Worm (Caenorhabditis elegans) whole organism, L3 larva: Measurements from ENCODE around the gene Y57G11C.52.

Experiments
- R02D3.7 ChIP-seq: fragments of 150-350 bp; optimal IDR thresholded peaks from 2 replicates; lab custom pipeline; 2014; ENCODE audit warnings: missing biosample characterization, missing genetic modification characterization
- ZK546.5 ChIP-seq: sonication (generic microtip); optimal IDR thresholded peaks from 2 replicates; lab custom pipeline; 2017; ENCODE audit warnings: missing biosample characterization, missing genetic modification characterization
- aly-2 ChIP-seq: fragments of 150-350 bp; optimal IDR thresholded peaks from 2 replicates; lab custom pipeline; 2014; ENCODE audit warnings: missing biosample characterization, missing genetic modification characterization
- ama-1 ChIP-seq: fragments of 150-350 bp; optimal IDR thresholded peaks from 2 replicates; lab custom pipeline; 2018
- ceh-16 ChIP-seq: sonication (generic microtip); optimal IDR thresholded peaks from 2 replicates; lab custom pipeline; 2017; ENCODE audit warnings: missing biosample characterization, missing genetic modification characterization
- ceh-28 ChIP-seq: fragments of 150-350 bp; optimal IDR thresholded peaks from 2 replicates; lab custom pipeline; 2014; ENCODE audit warnings: missing biosample characterization, missing genetic modification reagents, missing genetic modification characterization
- ceh-82 ChIP-seq: fragments of 150-350 bp; optimal IDR thresholded peaks from 2 replicates; lab custom pipeline; 2014; ENCODE audit warnings: missing biosample characterization, missing genetic modification characterization
- ceh-9 ChIP-seq: sonication (generic microtip); optimal IDR thresholded peaks from 2 replicates; lab custom pipeline; 2018; ENCODE audit warnings: missing biosample characterization, missing genetic modification characterization
- daf-12 ChIP-seq: fragments of 150-350 bp; optimal IDR thresholded peaks from 2 replicates; lab custom pipeline; 2014; ENCODE audit warnings: missing biosample characterization, missing genetic modification reagents, missing genetic modification characterization
- egl-27 ChIP-seq: sonication (generic microtip); optimal IDR thresholded peaks from 4 replicates; lab custom pipeline; 2017; ENCODE audit warnings: missing biosample characterization, missing genetic modification reagents, missing genetic modification characterization
- egl-5 ChIP-seq: fragments of 150-350 bp; optimal IDR thresholded peaks from 2 replicates; lab custom pipeline; 2017; ENCODE audit warnings: missing biosample characterization, missing genetic modification reagents, missing genetic modification characterization, inconsistent platforms
- elt-1 ChIP-seq: fragments of 150-350 bp; optimal IDR thresholded peaks from 2 replicates; lab custom pipeline; 2014; ENCODE audit warnings: missing biosample characterization, missing genetic modification characterization
- elt-2 ChIP-seq: sonication (generic microtip); optimal IDR thresholded peaks from 2 replicates; lab custom pipeline; 2016; ENCODE audit warnings: missing genetic modification reagents, mild to moderate bottlenecking, missing genetic modification characterization, missing compliant biosample characterization
- elt-3 ChIP-seq, 3 experiments: fragments of 150-350 bp in 1 of 3; sonication (generic microtip) in 2 of 3; optimal IDR thresholded peaks; 2 replicates in 2 of 3; 4 replicates in 1 of 3; lab custom pipeline; 2014 to 2017; ENCODE audit warnings: missing biosample characterization in 3 of 3, missing genetic modification characterization in 3 of 3
- eor-1 ChIP-seq, 2 experiments: fragments of 150-350 bp; optimal IDR thresholded peaks; 2 replicates each; lab custom pipeline; 2014 to 2018; ENCODE audit warnings: missing biosample characterization in 2 of 2, missing genetic modification characterization in 2 of 2
- fkh-10 ChIP-seq: sonication (generic microtip); optimal IDR thresholded peaks from 2 replicates; lab custom pipeline; 2017; ENCODE audit warnings: missing biosample characterization, missing genetic modification reagents, missing genetic modification characterization
- fkh-2 ChIP-seq: fragments of 150-350 bp; optimal IDR thresholded peaks from 2 replicates; lab custom pipeline; 2014; ENCODE audit warnings: missing biosample characterization, missing genetic modification reagents, missing genetic modification characterization
- fos-1 ChIP-seq: fragments of 150-350 bp; optimal IDR thresholded peaks from 2 replicates; lab custom pipeline; 2014; ENCODE audit warnings: missing biosample characterization, missing genetic modification characterization
- hmg-11 ChIP-seq: sonication (generic microtip); optimal IDR thresholded peaks from 2 replicates; lab custom pipeline; 2016; ENCODE audit warnings: missing genetic modification characterization, missing compliant biosample characterization
- jun-1 ChIP-seq: fragments of 150-350 bp; optimal IDR thresholded peaks from 2 replicates; lab custom pipeline; 2014; ENCODE audit warnings: missing biosample characterization, missing genetic modification reagents, missing genetic modification characterization
- lin-15B ChIP-seq: fragments of 150-350 bp; optimal IDR thresholded peaks from 2 replicates; lab custom pipeline; 2014; ENCODE audit warnings: missing biosample characterization, missing genetic modification characterization
- lin-39 ChIP-seq: fragments of 150-350 bp; optimal IDR thresholded peaks from 2 replicates; lab custom pipeline; 2018; ENCODE audit warnings: missing biosample characterization, missing genetic modification reagents, missing genetic modification characterization
- mdl-1 ChIP-seq: fragments of 150-350 bp; optimal IDR thresholded peaks from 2 replicates; lab custom pipeline; 2014; ENCODE audit warnings: missing biosample characterization, missing genetic modification characterization
- mml-1 ChIP-seq: fragments of 150-350 bp; sonication (generic microtip); optimal IDR thresholded peaks from 3 replicates; lab custom pipeline; 2014; ENCODE audit warnings: missing biosample characterization, missing genetic modification characterization
- nfya-1 ChIP-seq: sonication (generic microtip); optimal IDR thresholded peaks from 2 replicates; lab custom pipeline; 2017; ENCODE audit warnings: missing genetic modification characterization, mild to moderate bottlenecking, missing compliant biosample characterization, antibody characterized with exemption, moderate library complexity; ENCODE audit not compliant: insufficient read depth
- nhr-11 ChIP-seq: fragments of 150-350 bp; optimal IDR thresholded peaks from 2 replicates; lab custom pipeline; 2014; ENCODE audit warnings: missing biosample characterization, missing genetic modification characterization
- nhr-12 ChIP-seq: fragments of 150-350 bp; optimal IDR thresholded peaks from 2 replicates; lab custom pipeline; 2014; ENCODE audit warnings: missing biosample characterization, missing genetic modification characterization
- nhr-23 ChIP-seq: fragments of 150-350 bp; optimal IDR thresholded peaks from 2 replicates; lab custom pipeline; 2014; ENCODE audit warnings: missing biosample characterization, missing genetic modification reagents, missing genetic modification characterization
- nhr-237 ChIP-seq: fragments of 150-350 bp; optimal IDR thresholded peaks from 2 replicates; lab custom pipeline; 2014; ENCODE audit warnings: missing biosample characterization, missing genetic modification characterization
- nhr-25 ChIP-seq: sonication (generic microtip); optimal IDR thresholded peaks from 2 replicates; lab custom pipeline; 2017; ENCODE audit warnings: missing biosample characterization, missing genetic modification characterization
- nhr-28 ChIP-seq: fragments of 150-350 bp; optimal IDR thresholded peaks from 2 replicates; lab custom pipeline; 2014; ENCODE audit warnings: missing biosample characterization, missing genetic modification characterization
- nhr-43 ChIP-seq: sonication (generic microtip); optimal IDR thresholded peaks from 2 replicates; lab custom pipeline; 2016; ENCODE audit warnings: mild to moderate bottlenecking, missing genetic modification characterization, missing compliant biosample characterization; ENCODE audit not compliant: poor library complexity, severe bottlenecking
- nhr-67 ChIP-seq: fragments of 150-350 bp; optimal IDR thresholded peaks from 2 replicates; lab custom pipeline; 2014; ENCODE audit warnings: missing biosample characterization, missing genetic modification characterization
- nhr-76 ChIP-seq: fragments of 150-350 bp; sonication (generic microtip); optimal IDR thresholded peaks from 5 replicates; lab custom pipeline; 2014; ENCODE audit warnings: missing biosample characterization, missing genetic modification characterization
- nhr-77 ChIP-seq: fragments of 150-350 bp; optimal IDR thresholded peaks from 2 replicates; lab custom pipeline; 2014; ENCODE audit warnings: missing biosample characterization, missing genetic modification characterization
- pha-4 ChIP-seq: fragments of 150-350 bp; optimal IDR thresholded peaks from 2 replicates; lab custom pipeline; 2014; ENCODE audit warnings: missing biosample characterization, missing genetic modification reagents, missing genetic modification characterization
- pqm-1 ChIP-seq: fragments of 150-350 bp; optimal IDR thresholded peaks from 2 replicates; lab custom pipeline; 2017; ENCODE audit warnings: missing biosample characterization, missing genetic modification characterization, inconsistent platforms
- sea-2 ChIP-seq: fragments of 150-350 bp; sonication (generic microtip); optimal IDR thresholded peaks from 4 replicates; lab custom pipeline; 2014; ENCODE audit warnings: missing biosample characterization, missing genetic modification reagents, missing genetic modification characterization
- skn-1 ChIP-seq: fragments of 150-350 bp; optimal IDR thresholded peaks from 2 replicates; lab custom pipeline; 2014; ENCODE audit warnings: missing biosample characterization, missing genetic modification characterization
- snpc-4 ChIP-seq: fragments of 150-350 bp; optimal IDR thresholded peaks from 2 replicates; lab custom pipeline; 2014; ENCODE audit warnings: missing biosample characterization, missing genetic modification characterization
- tbx-2 ChIP-seq: sonication (generic microtip); optimal IDR thresholded peaks from 2 replicates; lab custom pipeline; 2016; ENCODE audit warnings: mild to moderate bottlenecking, missing genetic modification characterization, missing compliant biosample characterization
- unc-62 ChIP-seq: fragments of 150-350 bp; sonication (generic microtip); optimal IDR thresholded peaks from 4 replicates; lab custom pipeline; 2014; ENCODE audit warnings: missing biosample characterization, missing genetic modification reagents, missing genetic modification characterization
- zag-1 ChIP-seq: fragments of 150-350 bp; optimal IDR thresholded peaks from 2 replicates; lab custom pipeline; 2014; ENCODE audit warnings: missing biosample characterization, missing genetic modification characterization
- ztf-11 ChIP-seq: fragments of 150-350 bp; optimal IDR thresholded peaks from 2 replicates; lab custom pipeline; 2014; ENCODE audit warnings: missing biosample characterization, missing genetic modification characterization
- ztf-4 ChIP-seq: fragments of 150-350 bp; optimal IDR thresholded peaks from 2 replicates; lab custom pipeline; 2014; ENCODE audit warnings: missing biosample characterization, missing genetic modification characterization

Gene Y57G11C.52

ce11 chrIV:14874926-14875570 is 21.2 kb downstream of the Y57G11C.52 start:
- TF ChIP-seq aly-2 (tag; lab: Kevin White, UChicago), result no peak
- peak; percentile 92 for TF ChIP-seq pqm-1 (tag; lab: Kevin White, UChicago)
- no peak for TF ChIP-seq ZK546.5
- TF ChIP-seq tbx-2 (tag; lab: Kevin White, UChicago), result no peak
- TF ChIP-seq egl-5 (tag; lab: Kevin White, UChicago), result no peak
- TF ChIP-seq mdl-1 (tag; lab: Kevin White, UChicago), result no peak
- no peak for TF ChIP-seq unc-62 (GFP tag; lab: Kevin White, UChicago)
- no peak for TF ChIP-seq elt-1
- TF ChIP-seq nhr-76 (tag; lab: Kevin White, UChicago), result no peak
- no peak for TF ChIP-seq sea-2 (GFP tag; lab: Kevin White, UChicago)
- TF ChIP-seq lin-39 (tag; lab: Kevin White, UChicago), result no peak
- TF ChIP-seq eor-1 (tag; optimal IDR thresholded peaks at IDR 0.05; lab: Kevin White, UChicago), result no peak
- TF ChIP-seq ztf-11 (tag; lab: Kevin White, UChicago), result no peak
- peak; percentile 19 for TF ChIP-seq snpc-4 (tag; lab: Kevin White, UChicago)
- no peak for TF ChIP-seq nhr-77 (tag; lab: Kevin White, UChicago)
- no peak for TF ChIP-seq ama-1
- no peak for TF ChIP-seq nhr-11 (tag; lab: Kevin White, UChicago)
- TF ChIP-seq pha-4 (tag; lab: Kevin White, UChicago), result peak; percentile 100
- no peak for TF ChIP-seq ceh-82 (tag; lab: Kevin White, UChicago)
- TF ChIP-seq elt-3 (tag; optimal IDR thresholded peaks at IDR 0.05; lab: Kevin White, UChicago), result no peak
- TF ChIP-seq nfya-1 (tag; lab: Kevin White, UChicago), result peak; percentile 40
- no peak for TF ChIP-seq fkh-10
- TF ChIP-seq lin-15B (tag; lab: Kevin White, UChicago), result no peak
- TF ChIP-seq nhr-28 (tag; lab: Kevin White, UChicago), result no peak
- no peak for TF ChIP-seq egl-27 (tag; lab: Kevin White, UChicago)
- no peak for TF ChIP-seq ceh-9 (tag; lab: Kevin White, UChicago)
- no peak for TF ChIP-seq nhr-25
- peak; percentile 90 for TF ChIP-seq elt-2 (tag; lab: Kevin White, UChicago)
- no peak for TF ChIP-seq ztf-4 (tag; lab: Kevin White, UChicago)
- TF ChIP-seq nhr-23, result no peak
- no peak for TF ChIP-seq nhr-43 (tag; lab: Kevin White, UChicago)
- TF ChIP-seq nhr-67 (tag; lab: Kevin White, UChicago), result no peak
- TF ChIP-seq zag-1, result no peak
- TF ChIP-seq mml-1, result no peak
- TF ChIP-seq daf-12, result no peak
- peak; percentile 17 for TF ChIP-seq hmg-11
- no peak for TF ChIP-seq R02D3.7
- no peak for TF ChIP-seq ceh-28 (tag; lab: Kevin White, UChicago)
- TF ChIP-seq skn-1 (tag; lab: Kevin White, UChicago), result no peak
- TF ChIP-seq nhr-12 (tag; lab: Kevin White, UChicago), result no peak
- no peak for TF ChIP-seq nhr-237 (tag; lab: Kevin White, UChicago)
- no peak for TF ChIP-seq fkh-2 (tag; lab: Kevin White, UChicago)
- TF ChIP-seq jun-1 (tag; lab: Kevin White, UChicago), result peak; percentile 73

ce11 chrIV:14876632-14877031 is 22.8 kb downstream of the Y57G11C.52 start:
- TF ChIP-seq hmg-11 (no peak), fkh-10 (no peak), ceh-28 (tag; lab: Kevin White, UChicago) (no peak), sea-2 (GFP tag; lab: Kevin White, UChicago) (no peak), nhr-11 (tag; lab: Kevin White, UChicago) (no peak), nhr-23 (peak; percentile 21), ztf-11 (tag; lab: Kevin White, UChicago) (no peak), nhr-25 (peak; percentile 69), elt-3 (tag; optimal IDR thresholded peaks at IDR 0.05; lab: Kevin White, UChicago) (no peak), nhr-43 (tag; lab: Kevin White, UChicago) (no peak), nhr-76 (tag; lab: Kevin White, UChicago) (no peak), nhr-67 (tag; lab: Kevin White, UChicago) (no peak), zag-1 (no peak), ZK546.5 (no peak), fos-1 (tag; lab: Kevin White, UChicago) (no peak), tbx-2 (tag; lab: Kevin White, UChicago) (no peak), eor-1 (tag; optimal IDR thresholded peaks at IDR 0.05; lab: Kevin White, UChicago) (no peak), lin-15B (tag; lab: Kevin White, UChicago) (no peak), nhr-237 (tag; lab: Kevin White, UChicago) (no peak), snpc-4 (tag; lab: Kevin White, UChicago) (no peak), nfya-1 (tag; lab: Kevin White, UChicago) (peak; percentile 9), aly-2 (tag; lab: Kevin White, UChicago) (no peak), ceh-16 (tag; lab: Kevin White, UChicago) (no peak), pha-4 (tag; lab: Kevin White, UChicago) (no peak)
